Fruit fly (Drosophila melanogaster) whole organism, adult: ENCODE measurements around the gene CG9547.

Experiments
- CG33017 ChIP-seq: fragments of 200-800 bp; sonication (Bioruptor generic); optimal IDR thresholded peaks from 2 replicates; lab custom pipeline; 2018; ENCODE audit warnings: missing biosample characterization, mild to moderate bottlenecking, missing genetic modification characterization, moderate library complexity
- CG5204 ChIP-seq: fragments of 200-800 bp; sonication (Bioruptor generic); optimal IDR thresholded peaks from 2 replicates; lab custom pipeline; 2016; ENCODE audit warnings: missing biosample characterization, missing genetic modification characterization
- CG7101 ChIP-seq: fragments of 200-800 bp; sonication (Bioruptor generic); optimal IDR thresholded peaks from 2 replicates; lab custom pipeline; 2018; ENCODE audit warnings: missing biosample characterization, mild to moderate bottlenecking, missing genetic modification characterization, moderate library complexity
- Clk ChIP-seq: fragments of 200-800 bp; sonication (Bioruptor generic); optimal IDR thresholded peaks from 2 replicates; lab custom pipeline; 2017; ENCODE audit warnings: missing biosample characterization, missing genetic modification characterization
- Hr96 ChIP-seq: fragments of 200-800 bp; sonication (Bioruptor generic); optimal IDR thresholded peaks from 2 replicates; lab custom pipeline; 2016; ENCODE audit warnings: missing biosample characterization, missing genetic modification characterization
- cnc ChIP-seq, 2 experiments: fragments of >200 bp; optimal IDR thresholded peaks; 2 replicates each; lab custom pipeline; 2017
- kay ChIP-seq: fragments of 200-800 bp; sonication (Bioruptor generic); peaks from one replicate; lab custom pipeline; 2016; ENCODE audit warnings: missing biosample characterization, missing genetic modification characterization, borderline replicate concordance
- ovo ChIP-seq: fragments of 200-800 bp; sonication (Bioruptor generic); optimal IDR thresholded peaks from 2 replicates; lab custom pipeline; 2016; ENCODE audit warnings: missing biosample characterization, missing genetic modification characterization
- pad ChIP-seq: fragments of 200-800 bp; sonication (Bioruptor generic); optimal IDR thresholded peaks from 3 replicates; lab custom pipeline; 2017; ENCODE audit warnings: missing biosample characterization, missing genetic modification characterization, mild to moderate bottlenecking, moderate library complexity, missing genetic modification reagents
- toe ChIP-seq: fragments of 200-800 bp; sonication (Bioruptor generic); optimal IDR thresholded peaks from 2 replicates; lab custom pipeline; 2016; ENCODE audit warnings: missing biosample characterization, missing genetic modification characterization

- TF ChIP-seq cnc (optimal IDR thresholded peaks at IDR 0.05; lab: Kevin White, UChicago): no peak
- no peak for TF ChIP-seq kay (GFP tag; lab: Kevin White, UChicago)
- no peak for TF ChIP-seq Hr96 (GFP tag; lab: Kevin White, UChicago)
- TF ChIP-seq CG7101: no peak
- TF ChIP-seq CG5204 (GFP tag; lab: Kevin White, UChicago): no peak
- TF ChIP-seq pad (GFP tag; lab: Kevin White, UChicago): no peak
- TF ChIP-seq Clk: no peak
- TF ChIP-seq toe (GFP tag; lab: Kevin White, UChicago): no peak
- no peak for TF ChIP-seq ovo
- TF ChIP-seq CG33017 (tag; lab: Kevin White, UChicago): no peak
These were observed 8.8 kb upstream of the CG9547 start for dm6 chr2L:6502887-6503723.
